Worm (Caenorhabditis elegans): ENCODE data around the gene srz-15.

DNA sequence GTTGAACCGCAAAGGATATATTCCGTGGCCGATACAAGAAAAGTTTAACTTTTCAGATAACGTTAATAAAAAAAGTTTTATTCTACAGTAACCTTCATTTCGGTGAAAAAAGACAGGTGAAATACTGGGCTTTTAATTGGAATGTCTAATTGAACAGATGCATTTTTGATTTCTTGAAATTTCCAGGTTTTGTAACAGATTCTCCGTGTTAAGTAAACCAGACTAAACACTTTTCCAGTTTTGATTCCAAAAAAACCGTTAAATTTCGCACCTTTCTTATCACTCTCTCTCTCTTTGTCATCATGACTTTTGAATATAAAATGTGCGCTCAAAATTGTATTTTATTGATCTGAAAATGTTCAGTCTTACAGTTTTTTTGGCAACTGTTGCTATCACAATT lies 2.7 kb downstream of the srz-15 start, which contains the start of gene C32H11.3:
- no peak for TF ChIP-seq egl-27 (tag; optimal IDR thresholded peaks at IDR 0.05)
- TF ChIP-seq ama-1 (optimal IDR thresholded peaks at IDR 0.05), result no peak
- TF ChIP-seq nhr-11 (tag; optimal IDR thresholded peaks at IDR 0.05), result no peak

Data from whole organism, L1 larva.